Worm (Caenorhabditis elegans): ENCODE results near the gene F16G10.7.

The F16G10.7 gene

ce11 chrII:2341515-2341914, 38.6 kb downstream of the F16G10.7 start, which contains the start of gene enri-1:
enri-1 (minus strand) TSS chrII:2341615.
- no peak for TF ChIP-seq unc-62 (GFP tag; optimal IDR thresholded peaks at IDR 0.05)

ce11 chrII:2340974-2341373, 39.1 kb downstream of the F16G10.7 start:
- no peak for TF ChIP-seq unc-62 (GFP tag; optimal IDR thresholded peaks at IDR 0.05)

- no peak for TF ChIP-seq unc-62 (GFP tag; optimal IDR thresholded peaks at IDR 0.05)
These were observed 43.9 kb downstream of the F16G10.7 start for ce11 chrII:2336177-2336576.

ce11 chrII:2335572-2335971, 44.5 kb downstream of the F16G10.7 start, which contains the start of gene F43C11.7:
F43C11.7 (plus strand) TSS chrII:2335897.
- TF ChIP-seq unc-62 (GFP tag; optimal IDR thresholded peaks at IDR 0.05): no peak

ce11 chrII:2332220-2332619, 47.9 kb downstream of the F16G10.7 start, which contains the start of gene F43C11.8:
F43C11.8 (plus strand) TSS chrII:2332520.
- no peak for TF ChIP-seq unc-62 (GFP tag; optimal IDR thresholded peaks at IDR 0.05)

ce11 chrII:2330462-2330861, 49.6 kb downstream of the F16G10.7 start:
- no peak for TF ChIP-seq unc-62 (GFP tag; optimal IDR thresholded peaks at IDR 0.05)

Data from whole organism, dauer.